Fruit fly (Drosophila melanogaster) whole organism, wandering third instar larva: ENCODE data around the gene vrs.

ENCODE experiments used
- N ChIP-seq: fragments of >200 bp; optimal IDR thresholded peaks from 2 replicates; lab custom pipeline; 2018; ENCODE audit warnings: missing biosample characterization, missing external identifiers, missing genetic modification characterization
- dmrt93B ChIP-seq: fragments of 200-800 bp; sonication (Bioruptor generic); optimal IDR thresholded peaks from 2 replicates; lab custom pipeline; 2018; ENCODE audit warnings: missing biosample characterization, mild to moderate bottlenecking, missing genetic modification characterization
- dsf ChIP-seq: sonication (Bioruptor generic); optimal IDR thresholded peaks from 2 replicates; lab custom pipeline; 2016; ENCODE audit warnings: missing biosample characterization, missing genetic modification characterization, borderline replicate concordance
- usp ChIP-seq: fragments of >200 bp; optimal IDR thresholded peaks from 2 replicates; lab custom pipeline; 2017; ENCODE audit warnings: missing biosample characterization, missing genetic modification characterization

DNA sequence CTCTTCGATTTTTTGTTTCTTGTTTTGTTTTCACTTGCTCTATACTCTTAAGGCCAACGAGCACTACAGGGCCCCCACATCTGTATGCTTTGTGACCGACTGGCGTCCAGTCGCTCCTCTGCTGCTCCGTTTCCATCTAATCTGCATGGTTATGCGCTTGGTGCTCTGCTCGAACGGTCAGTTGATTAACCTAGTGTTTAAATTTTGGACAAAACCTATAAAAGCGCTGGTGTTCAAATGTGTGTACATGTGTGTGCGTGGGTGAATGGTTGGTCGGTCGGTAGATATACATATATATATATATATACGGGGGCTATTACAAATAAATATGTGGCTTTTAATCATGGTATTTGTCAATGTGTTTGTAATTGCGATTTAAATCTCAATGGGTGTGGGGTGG, 23.5 kb upstream of the vrs start:
- TF ChIP-seq dmrt93B (GFP tag; lab: Kevin White, UChicago) (no peak), N (GFP tag; lab: Kevin White, UChicago) (no peak), dsf (GFP tag; lab: Kevin White, UChicago) (no peak), usp (no peak)
